Worm (Caenorhabditis elegans) whole organism, young adult: ENCODE results near the gene nlp-71.

Experiments used
- F23B12.7 ChIP-seq: sonication (generic microtip); optimal IDR thresholded peaks from 2 replicates; lab custom pipeline; 2017; ENCODE audit warnings: missing genetic modification characterization, mild to moderate bottlenecking, missing compliant biosample characterization, antibody characterized with exemption, moderate library complexity; ENCODE audit not compliant: insufficient read depth
- F57A8.1 ChIP-seq: fragments of 200-800 bp; sonication (Bioruptor generic); optimal IDR thresholded peaks from 2 replicates; lab custom pipeline; 2018; ENCODE audit warnings: mild to moderate bottlenecking, missing genetic modification characterization, moderate library complexity, missing compliant biosample characterization
- Y53F4B.3 ChIP-seq: fragments of 200-800 bp; sonication (Bioruptor generic); IDR thresholded peaks from 2 replicates; pipeline ENCODE4 v1.3.6; 2022; ENCODE audit warnings: missing genetic modification reagents, missing genetic modification characterization, missing compliant biosample characterization
- Y67H2A.10 ChIP-seq: fragments of 200-800 bp; sonication (Bioruptor generic); conservative IDR thresholded peaks from 2 replicates; pipeline ENCODE4 v1.3.6; 2022; ENCODE audit warnings: missing genetic modification reagents, missing genetic modification characterization, missing compliant biosample characterization
- ZK185.1 ChIP-seq: sonication (generic microtip); optimal IDR thresholded peaks from 2 replicates; lab custom pipeline; 2016; ENCODE audit warnings: mild to moderate bottlenecking, missing genetic modification characterization, missing compliant biosample characterization; ENCODE audit not compliant: poor library complexity, severe bottlenecking
- ama-1 ChIP-seq, 3 experiments: fragments of 150-350 bp in 1 of 3; sonication (generic microtip) in 2 of 3; optimal IDR thresholded peaks; 2 replicates each; lab custom pipeline; 2014 to 2018; ENCODE audit warnings: missing biosample characterization in 2 of 3, missing genetic modification characterization in 2 of 3, missing genetic modification reagents in 2 of 3
- attf-3 ChIP-seq: fragments of 200-800 bp; sonication (Bioruptor generic); conservative IDR thresholded peaks from 2 replicates; pipeline ENCODE4 v1.3.6; 2022; ENCODE audit warnings: missing genetic modification reagents, missing genetic modification characterization, missing compliant biosample characterization
- attf-6 ChIP-seq: fragments of 200-800 bp; sonication (Bioruptor generic); IDR thresholded peaks from 2 replicates; pipeline ENCODE4 v1.3.6; 2022; ENCODE audit warnings: missing genetic modification reagents, missing genetic modification characterization, missing compliant biosample characterization
- bed-1 ChIP-seq: fragments of 200-800 bp; sonication (Bioruptor generic); IDR thresholded peaks from 2 replicates; pipeline ENCODE4 v1.3.6; 2022; ENCODE audit warnings: missing genetic modification reagents, missing genetic modification characterization, missing compliant biosample characterization
- bed-2 ChIP-seq: fragments of 200-800 bp; sonication (Bioruptor generic); IDR thresholded peaks from 2 replicates; pipeline ENCODE4 v1.3.6; 2022; ENCODE audit warnings: missing genetic modification reagents, missing genetic modification characterization, missing compliant biosample characterization
- ccch-3 ChIP-seq: fragments of 200-800 bp; sonication (Bioruptor generic); optimal IDR thresholded peaks from 2 replicates; lab custom pipeline; 2018; ENCODE audit warnings: mild to moderate bottlenecking, missing genetic modification characterization, missing compliant biosample characterization
- cebp-1 ChIP-seq, 2 experiments: fragments of 200-800 bp in 1 of 2; sonication (Bioruptor generic) in 1 of 2; sonication (generic microtip) in 1 of 2; IDR thresholded peaks in 1 of 2; optimal IDR thresholded peaks in 1 of 2; 2 replicates each; pipeline versions ENCODE4 v1.3.6 to Lab custom; 2017 to 2022; ENCODE audit warnings: missing compliant biosample characterization in 2 of 2, missing genetic modification characterization in 2 of 2, mild to moderate bottlenecking in 1 of 2, missing genetic modification reagents in 1 of 2, moderate library complexity in 1 of 2
- ceh-40 ChIP-seq: fragments of 200-800 bp; sonication (Bioruptor generic); IDR thresholded peaks from 2 replicates; pipeline ENCODE4 v1.3.6; 2022; ENCODE audit warnings: missing genetic modification characterization, missing compliant biosample characterization
- die-1 ChIP-seq: sonication (generic microtip); optimal IDR thresholded peaks from 2 replicates; lab custom pipeline; 2016; ENCODE audit warnings: missing genotype, mild to moderate bottlenecking, missing genetic modification characterization, missing compliant biosample characterization
- efl-1 ChIP-seq: fragments of 150-350 bp; optimal IDR thresholded peaks from 2 replicates; lab custom pipeline; 2014; ENCODE audit warnings: missing biosample characterization, missing genetic modification reagents, missing genetic modification characterization
- hlh-26 ChIP-seq: fragments of 200-800 bp; sonication (Bioruptor generic); conservative IDR thresholded peaks from 2 replicates; pipeline ENCODE4 v1.3.6; 2022; ENCODE audit warnings: missing genetic modification reagents, missing genetic modification characterization, missing compliant biosample characterization
- hmg-1.2 ChIP-seq: fragments of 200-800 bp; sonication (Bioruptor generic); IDR thresholded peaks from 2 replicates; pipeline ENCODE4 v1.3.6; 2022; ENCODE audit warnings: missing genetic modification reagents, missing genetic modification characterization, missing compliant biosample characterization
- hrde-1 ChIP-seq: sonication (generic microtip); optimal IDR thresholded peaks from 2 replicates; lab custom pipeline; 2016; ENCODE audit warnings: missing genetic modification characterization, mild to moderate bottlenecking, missing compliant biosample characterization, moderate library complexity, missing genotype, missing genetic modification reagents, borderline replicate concordance
- hsf-1 ChIP-seq: fragments of 200-800 bp; sonication (Bioruptor generic); IDR thresholded peaks from 2 replicates; pipeline ENCODE4 v1.3.6; 2022; ENCODE audit warnings: missing genetic modification reagents, missing genetic modification characterization, missing compliant biosample characterization
- let-526 ChIP-seq: fragments of 200-800 bp; sonication (Bioruptor generic); IDR thresholded peaks from 2 replicates; pipeline ENCODE4 v1.3.6; 2022; ENCODE audit warnings: missing genetic modification reagents, missing genetic modification characterization, missing compliant biosample characterization
- madf-10 ChIP-seq: sonication (generic microtip); optimal IDR thresholded peaks from 2 replicates; lab custom pipeline; 2016; ENCODE audit warnings: mild to moderate bottlenecking, missing genetic modification characterization, missing compliant biosample characterization
- madf-6 ChIP-seq: fragments of 200-800 bp; sonication (Bioruptor generic); IDR thresholded peaks from 2 replicates; pipeline ENCODE4 v1.3.6; 2022; ENCODE audit warnings: missing genetic modification reagents, missing genetic modification characterization, missing compliant biosample characterization
- mcd-1 ChIP-seq: fragments of 200-800 bp; sonication (Bioruptor generic); IDR thresholded peaks from 2 replicates; pipeline ENCODE4 v1.3.6; 2022; ENCODE audit warnings: missing genetic modification reagents, missing genetic modification characterization, missing compliant biosample characterization
- mel-28 ChIP-seq: sonication (generic microtip); optimal IDR thresholded peaks from 2 replicates; lab custom pipeline; 2016; ENCODE audit warnings: borderline replicate concordance, mild to moderate bottlenecking, missing genetic modification characterization, missing compliant biosample characterization
- mes-4 ChIP-seq: sonication (generic microtip); optimal IDR thresholded peaks from 2 replicates; lab custom pipeline; 2016; ENCODE audit warnings: missing genotype, missing genetic modification characterization, missing compliant biosample characterization
- nfya-2 ChIP-seq: fragments of 200-800 bp; sonication (Bioruptor generic); IDR thresholded peaks from 2 replicates; pipeline ENCODE4 v1.3.6; 2022; ENCODE audit warnings: missing genetic modification reagents, missing genetic modification characterization, missing compliant biosample characterization
- nhr-179 ChIP-seq: sonication (generic microtip); optimal IDR thresholded peaks from 2 replicates; lab custom pipeline; 2016; ENCODE audit warnings: mild to moderate bottlenecking, missing genetic modification characterization, missing compliant biosample characterization
- nhr-80 ChIP-seq: sonication (generic microtip); optimal IDR thresholded peaks from 2 replicates; lab custom pipeline; 2016; ENCODE audit warnings: missing genetic modification characterization, missing compliant biosample characterization
- pbrm-1 ChIP-seq: fragments of 200-800 bp; sonication (Bioruptor generic); IDR thresholded peaks from 2 replicates; pipeline ENCODE4 v1.3.6; 2022; ENCODE audit warnings: missing genetic modification reagents, missing genetic modification characterization, missing compliant biosample characterization
- pha-4 ChIP-seq: fragments of 150-350 bp; sonication (generic microtip); optimal IDR thresholded peaks from 2 replicates; lab custom pipeline; 2014; ENCODE audit warnings: missing biosample characterization, missing genetic modification reagents, missing genetic modification characterization
- repo-1 ChIP-seq: sonication (generic microtip); optimal IDR thresholded peaks from 2 replicates; lab custom pipeline; 2017; ENCODE audit warnings: mild to moderate bottlenecking, missing genetic modification characterization, missing compliant biosample characterization
- snpc-1.3 ChIP-seq: sonication (generic microtip); optimal IDR thresholded peaks from 2 replicates; lab custom pipeline; 2017; ENCODE audit warnings: missing genetic modification characterization, mild to moderate bottlenecking, missing compliant biosample characterization, antibody characterized with exemption, moderate library complexity, missing genotype, missing genetic modification reagents; ENCODE audit not compliant: insufficient read depth
- snpc-3.4 ChIP-seq: sonication (generic microtip); optimal IDR thresholded peaks from 2 replicates; lab custom pipeline; 2017; ENCODE audit warnings: missing genetic modification characterization, mild to moderate bottlenecking, missing compliant biosample characterization, antibody characterized with exemption, moderate library complexity, missing genotype, missing genetic modification reagents
- snpc-4 ChIP-seq, 5 experiments: fragments of 150-350 bp in 1 of 5; sonication (generic microtip) in 4 of 5; optimal IDR thresholded peaks; 2 replicates each; lab custom pipeline; 2014 to 2018; ENCODE audit warnings: missing genetic modification characterization in 5 of 5, missing biosample characterization in 3 of 5, antibody characterized with exemption in 2 of 5, mild to moderate bottlenecking in 2 of 5, missing compliant biosample characterization in 2 of 5, missing genotype in 2 of 5, moderate library complexity in 2 of 5, missing genetic modification reagents in 1 of 5
- somi-1 ChIP-seq: fragments of 200-800 bp; sonication (Bioruptor generic); optimal IDR thresholded peaks from 2 replicates; lab custom pipeline; 2018; ENCODE audit warnings: mild to moderate bottlenecking, missing genetic modification characterization, missing compliant biosample characterization
- tbp1 ChIP-seq: fragments of 200-800 bp; sonication (Bioruptor generic); optimal IDR thresholded peaks from 2 replicates; lab custom pipeline; 2018; ENCODE audit warnings: mild to moderate bottlenecking, missing genetic modification characterization, missing compliant biosample characterization
- zfh-2 ChIP-seq: fragments of 200-800 bp; sonication (Bioruptor generic); conservative IDR thresholded peaks from 2 replicates; pipeline ENCODE4 v1.3.6; 2022; ENCODE audit warnings: missing genetic modification reagents, missing genetic modification characterization, missing compliant biosample characterization
- ztf-26 ChIP-seq: sonication (generic microtip); optimal IDR thresholded peaks from 2 replicates; lab custom pipeline; 2017; ENCODE audit warnings: missing genetic modification characterization, missing compliant biosample characterization

nlp-71 gene

DNA sequence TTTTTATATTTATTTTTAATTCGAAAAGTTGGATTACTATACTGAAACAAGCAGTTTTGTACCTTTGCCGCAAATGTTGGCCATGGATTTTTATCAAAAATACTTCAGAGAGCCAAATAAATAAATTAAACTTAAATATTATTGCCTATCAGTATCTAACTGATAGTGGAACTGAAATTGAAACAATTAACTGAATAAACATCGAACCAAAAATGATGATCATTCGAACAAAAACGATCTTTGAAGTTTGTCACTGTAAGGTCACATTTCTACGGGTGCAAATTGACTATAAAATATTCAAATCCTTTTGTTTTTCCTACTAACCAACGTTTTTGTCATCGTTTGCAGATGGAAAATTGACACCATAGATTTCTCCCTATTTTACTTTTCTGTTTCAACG, 29.6 kb upstream of the nlp-71 start:
- TF ChIP-seq bed-2 (GFP tag; lab: Robert Waterston, UW) (no peak), nhr-80 (tag; lab: Kevin White, UChicago) (peak; percentile 1)

DNA sequence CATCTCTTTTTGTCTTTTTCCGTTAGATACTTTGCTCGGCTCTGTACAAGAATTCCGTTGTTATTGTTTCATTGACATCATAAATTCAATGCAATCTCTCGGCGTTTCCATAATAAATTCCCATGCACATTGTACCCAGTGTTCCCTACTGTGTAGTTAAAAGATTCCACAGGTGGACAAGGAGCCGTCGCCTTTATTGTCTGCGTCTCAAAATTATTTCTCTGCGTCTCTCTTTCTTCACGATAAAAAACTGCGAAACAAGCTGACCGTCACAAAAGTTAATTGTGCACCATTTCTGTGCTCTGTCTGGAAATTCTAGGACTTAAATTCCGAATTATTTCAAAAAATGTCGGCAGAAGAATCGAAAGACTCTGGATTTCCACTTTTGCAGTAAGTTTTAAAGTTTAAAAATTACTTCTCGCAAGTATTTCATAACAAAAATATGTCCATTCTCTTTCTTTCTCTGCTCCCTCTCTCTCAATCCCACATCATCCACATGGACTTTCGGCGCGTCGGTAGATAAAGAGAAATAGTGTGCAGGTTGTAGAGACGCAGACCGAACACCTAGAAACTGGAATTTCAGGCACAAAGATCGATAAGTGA, 28.7 kb upstream of the nlp-71 start:
- TF ChIP-seq mes-4 (tag; lab: Kevin White, UChicago) (no peak), ama-1 (optimal IDR thresholded peaks at IDR 0.05; lab: Kevin White, UChicago) (no peak), ama-1 (GFP tag; optimal IDR thresholded peaks at IDR 0.05; lab: Kevin White, UChicago) (no peak), ztf-26 (no peak), snpc-4 (GFP tag; optimal IDR thresholded peaks at IDR 0.05; lab: Kevin White, UChicago) (no peak), snpc-4 (tag; optimal IDR thresholded peaks at IDR 0.05; lab: Kevin White, UChicago) (peak in 2 of 4 experiments; percentile 8 to 32), hsf-1 (GFP tag; lab: Robert Waterston, UW) (no peak), nhr-80 (tag; lab: Kevin White, UChicago) (peak; percentile 82), somi-1 (no peak), hlh-26 (GFP tag; lab: Robert Waterston, UW) (no peak), F23B12.7 (no peak), ccch-3 (no peak), F57A8.1 (GFP tag; lab: Kevin White, UChicago) (no peak), attf-3 (GFP tag; lab: Robert Waterston, UW) (no peak), let-526 (no peak), nhr-179 (tag; lab: Kevin White, UChicago) (no peak), attf-6 (no peak), zfh-2 (GFP tag; lab: Robert Waterston, UW) (no peak), madf-10 (tag; lab: Kevin White, UChicago) (no peak), die-1 (tag; lab: Kevin White, UChicago) (no peak), bed-1 (GFP tag; lab: Robert Waterston, UW) (no peak), efl-1 (no peak), Y53F4B.3 (GFP tag; lab: Robert Waterston, UW) (no peak), nfya-2 (no peak), mcd-1 (no peak), tbp1 (no peak), madf-6 (GFP tag; lab: Robert Waterston, UW) (no peak), ceh-40 (GFP tag; lab: Robert Waterston, UW) (no peak), mel-28 (tag; lab: Kevin White, UChicago) (no peak), snpc-1.3 (no peak), ZK185.1 (tag; lab: Kevin White, UChicago) (no peak), repo-1 (no peak), cebp-1 (GFP tag; IDR thresholded peaks at IDR 0.05; lab: Robert Waterston, UW) (peak; percentile 55; the same call in 1 of the 2 replicates), cebp-1 (tag; optimal IDR thresholded peaks at IDR 0.05; lab: Kevin White, UChicago) (peak; percentile 81), hrde-1 (tag; lab: Kevin White, UChicago) (no peak), Y67H2A.10 (GFP tag; lab: Robert Waterston, UW) (no peak), hmg-1.2 (GFP tag; lab: Robert Waterston, UW) (peak; percentile 86), pbrm-1 (GFP tag; lab: Robert Waterston, UW) (0 out of 2 replicates have a peak, but pooled peaks have one; percentile 35), snpc-3.4 (no peak), pha-4 (tag; lab: Kevin White, UChicago) (no peak)
